Fruit fly (Drosophila melanogaster) whole organism, embryonic: ENCODE data around the gene f-cup.

ENCODE experiments used
- CG11696 ChIP-seq: fragments of 200-800 bp; sonication (Bioruptor generic); IDR thresholded peaks from 2 replicates; pipeline ENCODE4 v1.3.6; 2022; ENCODE audit warnings: missing biosample characterization, missing genetic modification characterization
- Dip2 ChIP-seq: fragments of 200-800 bp; sonication (Bioruptor generic); IDR thresholded peaks from 2 replicates; pipeline ENCODE4 v1.3.6; 2022; ENCODE audit warnings: missing biosample characterization, missing genetic modification characterization
- Drgx ChIP-seq: fragments of 200-800 bp; sonication (Bioruptor generic); IDR thresholded peaks from 2 replicates; pipeline ENCODE4 v1.3.6; 2022; ENCODE audit warnings: missing biosample characterization, missing genetic modification characterization
- bowl ChIP-seq: fragments of 200-800 bp; sonication (Bioruptor generic); IDR thresholded peaks from 2 replicates; pipeline ENCODE4 v1.3.6; 2022; ENCODE audit warnings: missing biosample characterization, missing genetic modification characterization
- esg ChIP-seq: fragments of 200-800 bp; sonication (Bioruptor generic); conservative IDR thresholded peaks from 2 replicates; pipeline ENCODE4 v1.3.6; 2022; ENCODE audit warnings: missing biosample characterization, missing genetic modification characterization
- p53 ChIP-seq: fragments of 200-800 bp; sonication (Bioruptor generic); optimal IDR thresholded peaks from 2 replicates; lab custom pipeline; 2016; ENCODE audit warnings: missing biosample characterization, missing genetic modification characterization

Gene f-cup

DNA sequence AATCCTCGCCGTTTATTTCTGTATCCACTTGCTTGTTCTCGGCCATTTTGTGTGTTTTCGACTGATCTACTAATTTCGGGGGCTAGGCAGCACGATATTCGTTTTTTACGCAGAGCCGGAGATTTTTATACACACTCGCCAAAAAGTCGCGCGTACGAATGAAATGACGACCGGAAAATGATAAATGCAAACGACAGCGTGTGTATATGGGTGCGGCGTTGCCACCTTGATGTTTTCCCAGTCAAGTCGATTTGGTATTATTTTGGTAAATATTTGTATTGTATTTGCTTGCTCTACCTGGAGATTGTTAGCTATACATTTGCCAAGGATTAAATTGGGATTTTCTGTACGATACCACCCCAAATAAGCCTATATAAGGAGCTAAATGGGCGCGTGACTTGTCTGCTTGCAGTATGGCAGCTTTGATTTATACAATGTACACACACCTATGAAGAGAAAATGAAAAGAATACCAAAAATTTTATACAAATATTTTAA lies 54.7 kb downstream of the f-cup start, which contains the start of gene sqd (continued):
- TF ChIP-seq esg (GFP tag; lab: Robert Waterston, UW) (no peak), p53 (GFP tag; lab: Kevin White, UChicago) (no peak), Dip2 (GFP tag; lab: Robert Waterston, UW) (no peak), bowl (GFP tag; lab: Robert Waterston, UW) (no peak), CG11696 (GFP tag; lab: Robert Waterston, UW) (no peak), Drgx (no peak)
- TF ChIP-seq, all 482 proteins: peak for 225
